Worm (Caenorhabditis elegans) whole organism, L4 larva: ENCODE data around the gene cdc-37.

ENCODE experiments used
- F10B5.3 ChIP-seq: sonication (generic microtip); optimal IDR thresholded peaks from 2 replicates; lab custom pipeline; 2016; ENCODE audit warnings: mild to moderate bottlenecking, missing genetic modification characterization, missing compliant biosample characterization
- dpl-1 ChIP-seq: fragments of 150-350 bp; optimal IDR thresholded peaks from 2 replicates; lab custom pipeline; 2014; ENCODE audit warnings: missing biosample characterization, missing genetic modification reagents, missing genetic modification characterization
- lin-39 ChIP-seq: fragments of 150-350 bp; optimal IDR thresholded peaks from 2 replicates; lab custom pipeline; 2014; ENCODE audit warnings: missing biosample characterization, missing genetic modification reagents, missing genetic modification characterization
- mxl-2 ChIP-seq: fragments of 200-800 bp; sonication (Bioruptor generic); conservative IDR thresholded peaks from 2 replicates; pipeline ENCODE4 v1.3.6; 2022; ENCODE audit warnings: missing genetic modification reagents, missing genetic modification characterization, missing compliant biosample characterization
- pha-4 ChIP-seq, 2 experiments: fragments of 150-350 bp in 1 of 2; fragments of 200-800 bp in 1 of 2; sonication (Bioruptor generic) in 1 of 2; IDR thresholded peaks in 1 of 2; optimal IDR thresholded peaks in 1 of 2; 2 replicates each; pipeline versions ENCODE4 v1.3.6 to Lab custom; 2014 to 2022; ENCODE audit warnings: missing genetic modification characterization in 2 of 2, missing genetic modification reagents in 2 of 2, missing biosample characterization in 1 of 2, missing compliant biosample characterization in 1 of 2
- pqm-1 ChIP-seq: sonication (generic microtip); optimal IDR thresholded peaks from 2 replicates; lab custom pipeline; 2017; ENCODE audit warnings: missing biosample characterization, missing genetic modification characterization

ce11 chrII:574064-574463 lies 6.3 kb downstream of the cdc-37 start:
- TF ChIP-seq lin-39 (tag; lab: Kevin White, UChicago) (no peak), mxl-2 (GFP tag; lab: Robert Waterston, UW) (no peak), pqm-1 (tag; lab: Kevin White, UChicago) (no peak), F10B5.3 (tag; lab: Kevin White, UChicago) (no peak), pha-4 (GFP tag; IDR thresholded peaks at IDR 0.05; lab: Robert Waterston, UW) (no peak), pha-4 (tag; optimal IDR thresholded peaks at IDR 0.05; lab: Kevin White, UChicago) (no peak), dpl-1 (GFP tag; lab: Kevin White, UChicago) (no peak)
